Worm (Caenorhabditis elegans) whole organism, L3 larva: Measurements from ENCODE around the gene C09E7.10.

Experiments used
- nhr-237 ChIP-seq: fragments of 150-350 bp; optimal IDR thresholded peaks from 2 replicates; lab custom pipeline; 2014; ENCODE audit warnings: missing biosample characterization, missing genetic modification characterization
- pha-4 ChIP-seq: fragments of 150-350 bp; optimal IDR thresholded peaks from 2 replicates; lab custom pipeline; 2014; ENCODE audit warnings: missing biosample characterization, missing genetic modification reagents, missing genetic modification characterization
- unc-39 ChIP-seq: sonication (generic microtip); optimal IDR thresholded peaks from 4 replicates; lab custom pipeline; 2017; ENCODE audit warnings: missing biosample characterization, missing genetic modification characterization
- ztf-4 ChIP-seq: fragments of 150-350 bp; optimal IDR thresholded peaks from 2 replicates; lab custom pipeline; 2014; ENCODE audit warnings: missing biosample characterization, missing genetic modification characterization

DNA sequence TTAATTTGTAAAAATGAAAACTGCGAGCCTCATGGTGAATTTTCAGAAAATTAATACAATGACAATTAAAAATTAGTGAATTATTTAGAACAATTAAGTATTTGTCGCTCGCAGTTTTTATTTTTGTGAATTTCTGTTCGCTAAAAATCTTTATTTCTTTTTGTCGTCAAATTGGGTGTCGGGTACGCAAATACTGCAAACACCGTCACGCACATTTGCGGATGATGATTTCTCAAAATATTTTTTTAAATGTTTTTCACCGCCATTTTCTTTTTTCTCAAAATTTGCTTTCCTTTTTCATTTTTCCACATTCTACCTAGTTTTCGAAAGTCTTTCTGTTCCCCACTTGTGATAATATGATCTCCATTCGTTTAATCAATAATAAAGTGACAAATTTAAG, 30.9 kb downstream of the C09E7.10 start:
- TF ChIP-seq pha-4 (tag; lab: Kevin White, UChicago), result peak; percentile 58
- TF ChIP-seq nhr-237, result no peak
- no peak for TF ChIP-seq ztf-4 (tag; lab: Kevin White, UChicago)
- no peak for TF ChIP-seq unc-39
